Worm (Caenorhabditis elegans) whole organism, L2 larva: ENCODE results near the gene uda-1.
A peak's percentile ranks its signal among the peaks of the same experiment; 100 is the strongest.

Source experiments
- C34F6.9 ChIP-seq: fragments of 150-350 bp; optimal IDR thresholded peaks from 2 replicates; lab custom pipeline; 2014; ENCODE audit warnings: missing biosample characterization, missing genetic modification characterization
- F13H6.1 ChIP-seq: sonication (generic microtip); optimal IDR thresholded peaks from 2 replicates; lab custom pipeline; 2016; ENCODE audit warnings: missing genetic modification characterization, missing compliant biosample characterization
- ZK546.5 ChIP-seq: sonication (generic microtip); optimal IDR thresholded peaks from 2 replicates; lab custom pipeline; 2017; ENCODE audit warnings: missing biosample characterization, missing genetic modification characterization
- alr-1 ChIP-seq: fragments of 150-350 bp; optimal IDR thresholded peaks from 2 replicates; lab custom pipeline; 2014; ENCODE audit warnings: missing biosample characterization, missing genetic modification characterization
- ama-1 ChIP-seq: fragments of 150-350 bp; optimal IDR thresholded peaks from 2 replicates; lab custom pipeline; 2018; ENCODE audit warnings: inconsistent platforms
- blmp-1 ChIP-seq: sonication (generic microtip); optimal IDR thresholded peaks from 2 replicates; lab custom pipeline; 2017; ENCODE audit warnings: missing genetic modification characterization, mild to moderate bottlenecking, missing compliant biosample characterization, antibody characterized with exemption, moderate library complexity; ENCODE audit not compliant: insufficient read depth
- ceh-16 ChIP-seq: fragments of 150-350 bp; optimal IDR thresholded peaks from 2 replicates; lab custom pipeline; 2014; ENCODE audit warnings: missing biosample characterization, missing genetic modification characterization
- ceh-82 ChIP-seq: fragments of 150-350 bp; optimal IDR thresholded peaks from 2 replicates; lab custom pipeline; 2014; ENCODE audit warnings: missing biosample characterization, missing genetic modification characterization
- crh-2 ChIP-seq: sonication (generic microtip); optimal IDR thresholded peaks from 2 replicates; lab custom pipeline; 2017; ENCODE audit warnings: missing biosample characterization, missing genetic modification characterization
- dmd-4 ChIP-seq: sonication (generic microtip); optimal IDR thresholded peaks from 2 replicates; lab custom pipeline; 2017; ENCODE audit warnings: missing biosample characterization, missing genetic modification characterization
- egl-27 ChIP-seq: sonication (generic microtip); optimal IDR thresholded peaks from 3 replicates; lab custom pipeline; 2017; ENCODE audit warnings: missing biosample characterization, missing genetic modification reagents, missing genetic modification characterization
- elt-3 ChIP-seq: sonication (generic microtip); optimal IDR thresholded peaks from 2 replicates; lab custom pipeline; 2017; ENCODE audit warnings: missing biosample characterization, missing genetic modification characterization
- fos-1 ChIP-seq: fragments of 150-350 bp; optimal IDR thresholded peaks from 2 replicates; lab custom pipeline; 2014; ENCODE audit warnings: missing biosample characterization, missing genetic modification characterization
- gmeb-1 ChIP-seq: fragments of 150-350 bp; optimal IDR thresholded peaks from 2 replicates; lab custom pipeline; 2014; ENCODE audit warnings: missing biosample characterization, missing genetic modification characterization
- lin-11 ChIP-seq: fragments of 150-350 bp; sonication (generic microtip); optimal IDR thresholded peaks from 2 replicates; lab custom pipeline; 2014; ENCODE audit warnings: missing biosample characterization, missing genetic modification characterization, inconsistent platforms, mixed read lengths
- lin-13 ChIP-seq: fragments of 150-350 bp; optimal IDR thresholded peaks from 2 replicates; lab custom pipeline; 2014; ENCODE audit warnings: missing biosample characterization, missing genetic modification reagents, missing genetic modification characterization
- lin-39 ChIP-seq: fragments of 150-350 bp; optimal IDR thresholded peaks from 2 replicates; lab custom pipeline; 2014; ENCODE audit warnings: missing biosample characterization, missing genetic modification reagents, missing genetic modification characterization
- lsy-2 ChIP-seq, 2 experiments: fragments of 150-350 bp in 1 of 2; sonication (generic microtip) in 1 of 2; optimal IDR thresholded peaks; 2 replicates each; lab custom pipeline; 2014 to 2017; ENCODE audit warnings: missing biosample characterization in 2 of 2, missing genetic modification characterization in 2 of 2
- mab-5 ChIP-seq: fragments of 150-350 bp; optimal IDR thresholded peaks from 2 replicates; lab custom pipeline; 2014; ENCODE audit warnings: missing biosample characterization, missing genetic modification characterization
- mdl-1 ChIP-seq, 2 experiments: fragments of 150-350 bp in 1 of 2; sonication (generic microtip) in 1 of 2; optimal IDR thresholded peaks; 2 replicates each; lab custom pipeline; 2017; ENCODE audit warnings: missing biosample characterization in 2 of 2, missing genetic modification characterization in 2 of 2
- nhr-10 ChIP-seq: sonication (generic microtip); optimal IDR thresholded peaks from 2 replicates; lab custom pipeline; 2017; ENCODE audit warnings: missing biosample characterization, missing genetic modification characterization
- nhr-11 ChIP-seq: fragments of 150-350 bp; optimal IDR thresholded peaks from 2 replicates; lab custom pipeline; 2014; ENCODE audit warnings: missing biosample characterization, missing genetic modification characterization
- nhr-129 ChIP-seq: fragments of 150-350 bp; optimal IDR thresholded peaks from 2 replicates; lab custom pipeline; 2014; ENCODE audit warnings: missing biosample characterization, missing genetic modification characterization
- nhr-21 ChIP-seq: fragments of 150-350 bp; optimal IDR thresholded peaks from 2 replicates; lab custom pipeline; 2014; ENCODE audit warnings: missing biosample characterization, missing genetic modification characterization
- nhr-23 ChIP-seq: fragments of 150-350 bp; optimal IDR thresholded peaks from 2 replicates; lab custom pipeline; 2014; ENCODE audit warnings: missing biosample characterization, missing genetic modification reagents, missing genetic modification characterization
- nhr-237 ChIP-seq: fragments of 150-350 bp; optimal IDR thresholded peaks from 2 replicates; lab custom pipeline; 2014; ENCODE audit warnings: missing biosample characterization, missing genetic modification characterization
- nhr-25 ChIP-seq: fragments of 150-350 bp; sonication (generic microtip); optimal IDR thresholded peaks from 3 replicates; lab custom pipeline; 2014; ENCODE audit warnings: missing biosample characterization, missing genetic modification characterization
- nhr-6 ChIP-seq: fragments of 150-350 bp; optimal IDR thresholded peaks from 2 replicates; lab custom pipeline; 2014; ENCODE audit warnings: missing biosample characterization, missing genetic modification characterization
- nhr-77 ChIP-seq: fragments of 150-350 bp; optimal IDR thresholded peaks from 2 replicates; lab custom pipeline; 2014; ENCODE audit warnings: missing biosample characterization, missing genetic modification characterization
- peb-1 ChIP-seq: fragments of 150-350 bp; optimal IDR thresholded peaks from 2 replicates; lab custom pipeline; 2014; ENCODE audit warnings: missing biosample characterization, missing genetic modification characterization
- sem-4 ChIP-seq: fragments of 150-350 bp; optimal IDR thresholded peaks from 2 replicates; lab custom pipeline; 2014; ENCODE audit warnings: missing biosample characterization, missing genetic modification reagents, missing genetic modification characterization
- skn-1 ChIP-seq: sonication (generic microtip); optimal IDR thresholded peaks from 2 replicates; lab custom pipeline; 2017; ENCODE audit warnings: missing biosample characterization, missing genetic modification characterization
- sma-3 ChIP-seq: sonication (generic microtip); optimal IDR thresholded peaks from 2 replicates; lab custom pipeline; 2016; ENCODE audit warnings: missing genetic modification reagents, missing genetic modification characterization, missing compliant biosample characterization
- sma-9 ChIP-seq, 2 experiments: fragments of 150-350 bp in 1 of 2; sonication (generic microtip) in 1 of 2; optimal IDR thresholded peaks; 2 replicates each; lab custom pipeline; 2014 to 2016; ENCODE audit warnings: missing genetic modification characterization in 2 of 2, mild to moderate bottlenecking in 1 of 2, missing biosample characterization in 1 of 2, missing compliant biosample characterization in 1 of 2, missing genetic modification reagents in 1 of 2, moderate library complexity in 1 of 2
- snpc-4 ChIP-seq: fragments of 150-350 bp; optimal IDR thresholded peaks from 2 replicates; lab custom pipeline; 2014; ENCODE audit warnings: missing biosample characterization, missing genetic modification characterization
- unc-39 ChIP-seq: fragments of 150-350 bp; optimal IDR thresholded peaks from 2 replicates; lab custom pipeline; 2014; ENCODE audit warnings: missing biosample characterization, missing genetic modification characterization
- unc-55 ChIP-seq: fragments of 150-350 bp; sonication (generic microtip); optimal IDR thresholded peaks from 3 replicates; lab custom pipeline; 2014; ENCODE audit warnings: missing biosample characterization, missing genetic modification reagents, missing genetic modification characterization
- unc-62 ChIP-seq: fragments of 150-350 bp; optimal IDR thresholded peaks from 2 replicates; lab custom pipeline; 2014; ENCODE audit warnings: missing biosample characterization, missing genetic modification reagents, missing genetic modification characterization
- zag-1 ChIP-seq: fragments of 150-350 bp; optimal IDR thresholded peaks from 2 replicates; lab custom pipeline; 2014; ENCODE audit warnings: missing biosample characterization, missing genetic modification characterization
- ztf-1 ChIP-seq: fragments of 200-800 bp; sonication (Bioruptor generic); conservative IDR thresholded peaks from 2 replicates; pipeline ENCODE4 v1.3.6; 2022; ENCODE audit warnings: missing genetic modification characterization, missing compliant biosample characterization
- ztf-11 ChIP-seq: sonication (generic microtip); optimal IDR thresholded peaks from 2 replicates; lab custom pipeline; 2017; ENCODE audit warnings: missing biosample characterization, missing genetic modification characterization
- ztf-4 ChIP-seq: fragments of 150-350 bp; optimal IDR thresholded peaks from 2 replicates; lab custom pipeline; 2014; ENCODE audit warnings: missing biosample characterization, missing genetic modification characterization

Gene uda-1

ce11 chrV:9974264-9974663, 30.3 kb upstream of the uda-1 start:
- peak in 1 of 2 experiments; percentile 17 for TF ChIP-seq lsy-2 (tag; optimal IDR thresholded peaks at IDR 0.05; lab: Kevin White, UChicago)
- peak; percentile 5 for TF ChIP-seq fos-1 (tag; lab: Kevin White, UChicago)
- peak; percentile 58 for TF ChIP-seq unc-55 (GFP tag; lab: Kevin White, UChicago)
- TF ChIP-seq lin-11 (tag; lab: Kevin White, UChicago) = no peak
- no peak for TF ChIP-seq nhr-10 (tag; lab: Kevin White, UChicago)
- peak; percentile 52 for TF ChIP-seq C34F6.9 (tag; lab: Kevin White, UChicago)
- peak; percentile 39 for TF ChIP-seq nhr-129
- peak; percentile 23 for TF ChIP-seq zag-1

- TF ChIP-seq F13H6.1 (tag; lab: Kevin White, UChicago) (no peak), ztf-1 (GFP tag; lab: Robert Waterston, UW) (no peak), peb-1 (tag; lab: Kevin White, UChicago) (no peak), nhr-23 (tag; lab: Kevin White, UChicago) (no peak), egl-27 (tag; lab: Kevin White, UChicago) (no peak), nhr-21 (tag; lab: Kevin White, UChicago) (no peak), sem-4 (no peak), mdl-1 (tag; optimal IDR thresholded peaks at IDR 0.05; lab: Kevin White, UChicago) (no peak), sma-9 (GFP tag; optimal IDR thresholded peaks at IDR 0.05; lab: Kevin White, UChicago) (no peak), sma-9 (tag; optimal IDR thresholded peaks at IDR 0.05; lab: Kevin White, UChicago) (no peak), ztf-11 (tag; lab: Kevin White, UChicago) (no peak), unc-62 (GFP tag; lab: Kevin White, UChicago) (no peak), skn-1 (tag; lab: Kevin White, UChicago) (no peak), blmp-1 (tag; lab: Kevin White, UChicago) (no peak), elt-3 (tag; lab: Kevin White, UChicago) (no peak)
- TF ChIP-seq, all 48 proteins: peak for 0
These were observed 28.4 kb upstream of the uda-1 start, which contains the start of gene unc-41 for ce11 chrV:9976138-9976537. Gene unc-41 (minus strand): TSS chrV:9976238.

ce11 chrV:9977211-9977610, 27.3 kb upstream of the uda-1 start:
- no peak for TF ChIP-seq lin-13 (GFP tag; lab: Kevin White, UChicago)
- no peak for TF ChIP-seq dmd-4 (tag; lab: Kevin White, UChicago)
- no peak for TF ChIP-seq snpc-4 (tag; lab: Kevin White, UChicago)
- TF ChIP-seq alr-1 = no peak
- no peak for TF ChIP-seq blmp-1 (tag; lab: Kevin White, UChicago)
- no peak for TF ChIP-seq ztf-4 (tag; lab: Kevin White, UChicago)
- no peak for TF ChIP-seq nhr-77
- no peak for TF ChIP-seq mdl-1 (tag; optimal IDR thresholded peaks at IDR 0.05; lab: Kevin White, UChicago)
- no peak for TF ChIP-seq sem-4
- TF ChIP-seq nhr-25 = no peak
- no peak for TF ChIP-seq nhr-11 (tag; lab: Kevin White, UChicago)
- no peak for TF ChIP-seq sma-9 (GFP tag; optimal IDR thresholded peaks at IDR 0.05; lab: Kevin White, UChicago)
- no peak for TF ChIP-seq sma-9 (tag; optimal IDR thresholded peaks at IDR 0.05; lab: Kevin White, UChicago)
- no peak for TF ChIP-seq elt-3 (tag; lab: Kevin White, UChicago)
- no peak for TF ChIP-seq nhr-6
- TF ChIP-seq, all 48 proteins: peak for 0

ce11 chrV:9978425-9978824, 26.1 kb upstream of the uda-1 start:
- TF ChIP-seq lsy-2 (tag; optimal IDR thresholded peaks at IDR 0.05; lab: Kevin White, UChicago) = peak in 1 of 2 experiments; percentile 36
- TF ChIP-seq F13H6.1 (tag; lab: Kevin White, UChicago) = no peak
- no peak for TF ChIP-seq unc-62 (GFP tag; lab: Kevin White, UChicago)
- no peak for TF ChIP-seq ZK546.5 (tag; lab: Kevin White, UChicago)
- peak; percentile 80 for TF ChIP-seq unc-55 (GFP tag; lab: Kevin White, UChicago)
- peak; percentile 22 for TF ChIP-seq sma-9 (GFP tag; optimal IDR thresholded peaks at IDR 0.05; lab: Kevin White, UChicago)
- TF ChIP-seq sma-9 (tag; optimal IDR thresholded peaks at IDR 0.05; lab: Kevin White, UChicago) = no peak
- no peak for TF ChIP-seq nhr-23 (tag; lab: Kevin White, UChicago)
- no peak for TF ChIP-seq nhr-237 (tag; lab: Kevin White, UChicago)
- peak; percentile 17 for TF ChIP-seq crh-2 (tag; lab: Kevin White, UChicago)
- no peak for TF ChIP-seq lin-39 (tag; lab: Kevin White, UChicago)
- TF ChIP-seq mab-5 (tag; lab: Kevin White, UChicago) = no peak
- TF ChIP-seq lin-11 (tag; lab: Kevin White, UChicago) = no peak
- no peak for TF ChIP-seq nhr-11 (tag; lab: Kevin White, UChicago)
- no peak for TF ChIP-seq unc-39 (tag; lab: Kevin White, UChicago)
- peak in 1 of 2 experiments; percentile 15 for TF ChIP-seq mdl-1 (tag; optimal IDR thresholded peaks at IDR 0.05; lab: Kevin White, UChicago)
- TF ChIP-seq skn-1 (tag; lab: Kevin White, UChicago) = no peak
- TF ChIP-seq nhr-21 (tag; lab: Kevin White, UChicago) = no peak
- TF ChIP-seq nhr-77 = no peak
- no peak for TF ChIP-seq gmeb-1 (tag; lab: Kevin White, UChicago)
- no peak for TF ChIP-seq sma-3 (GFP tag; lab: Kevin White, UChicago)
- TF ChIP-seq ama-1 = no peak
- no peak for TF ChIP-seq ceh-16 (tag; lab: Kevin White, UChicago)
- TF ChIP-seq alr-1 = no peak
- no peak for TF ChIP-seq dmd-4 (tag; lab: Kevin White, UChicago)
- TF ChIP-seq blmp-1 (tag; lab: Kevin White, UChicago) = no peak
- no peak for TF ChIP-seq elt-3 (tag; lab: Kevin White, UChicago)
- no peak for TF ChIP-seq fos-1 (tag; lab: Kevin White, UChicago)
- no peak for TF ChIP-seq snpc-4 (tag; lab: Kevin White, UChicago)
- no peak for TF ChIP-seq sem-4
- no peak for TF ChIP-seq peb-1 (tag; lab: Kevin White, UChicago)
- TF ChIP-seq ztf-4 (tag; lab: Kevin White, UChicago) = no peak
- peak; percentile 35 for TF ChIP-seq C34F6.9 (tag; lab: Kevin White, UChicago)
- no peak for TF ChIP-seq nhr-25
- TF ChIP-seq ceh-82 (tag; lab: Kevin White, UChicago) = no peak
- TF ChIP-seq ztf-11 (tag; lab: Kevin White, UChicago) = no peak
- no peak for TF ChIP-seq lin-13 (GFP tag; lab: Kevin White, UChicago)
- no peak for TF ChIP-seq nhr-10 (tag; lab: Kevin White, UChicago)
